Worm (Caenorhabditis elegans): ENCODE data around the gene sec-10.

DNA sequence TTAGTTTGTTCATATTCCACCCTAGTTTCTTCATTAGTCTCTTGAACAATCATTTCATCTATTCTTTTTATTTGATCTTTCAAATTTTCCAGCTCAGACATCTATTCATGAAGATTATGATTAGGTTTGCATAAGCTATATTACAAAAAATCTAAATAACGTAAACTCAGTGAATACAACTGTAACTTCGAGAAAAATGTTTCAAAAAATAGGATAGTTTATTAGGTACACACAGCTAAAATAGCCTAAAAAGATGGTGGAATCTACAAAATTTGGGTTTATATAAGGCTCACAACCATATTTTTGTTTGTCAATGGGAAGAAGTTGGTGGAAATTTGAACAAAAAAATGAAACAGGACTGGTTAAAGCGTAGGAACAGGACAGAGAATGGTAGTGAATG, 30.4 kb upstream of the sec-10 start, which contains the start of gene zgpa-1:
- TF ChIP-seq snpc-4 (tag; optimal IDR thresholded peaks at IDR 0.05) (no peak), unc-39 (tag; optimal IDR thresholded peaks at IDR 0.05) (no peak), elt-3 (tag; optimal IDR thresholded peaks at IDR 0.05) (no peak), pha-4 (tag; optimal IDR thresholded peaks at IDR 0.05) (no peak), nhr-76 (tag; optimal IDR thresholded peaks at IDR 0.05) (no peak), mep-1 (tag; optimal IDR thresholded peaks at IDR 0.05) (no peak), blmp-1 (tag; optimal IDR thresholded peaks at IDR 0.05) (no peak), zip-8 (tag; optimal IDR thresholded peaks at IDR 0.05) (no peak), nhr-237 (tag; optimal IDR thresholded peaks at IDR 0.05) (no peak), flh-1 (GFP tag; optimal IDR thresholded peaks at IDR 0.05) (no peak), M03D4.4 (tag; optimal IDR thresholded peaks at IDR 0.05) (no peak), elt-1 (tag; optimal IDR thresholded peaks at IDR 0.05; ENCODE audit: borderline replicate concordance, insufficient read depth) (no peak), lsy-2 (tag; optimal IDR thresholded peaks at IDR 0.05) (no peak)

All from whole organism, mixed stage, embryonic.